Worm (Caenorhabditis elegans): Measurements from ENCODE around the gene kcmf-1.

Gene kcmf-1

ce11 chrIII:7855468-7855867 is 26.3 kb downstream of the kcmf-1 start:
- peak; percentile 66 for TF ChIP-seq nhr-85 (tag)
- no peak for TF ChIP-seq nhr-84 (tag; optimal IDR thresholded peaks at IDR 0.05)
- no peak for TF ChIP-seq nhr-12 (tag; optimal IDR thresholded peaks at IDR 0.05)
- no peak for TF ChIP-seq pag-3 (tag; optimal IDR thresholded peaks at IDR 0.05; ENCODE audit: borderline replicate concordance, insufficient read depth)
- TF ChIP-seq alr-1 (tag; optimal IDR thresholded peaks at IDR 0.05; ENCODE audit: borderline replicate concordance) = no peak

ce11 chrIII:7857142-7857541 is 27.9 kb downstream of the kcmf-1 start, which contains the start of gene tag-307:
TSS of gene tag-307 (minus strand) at chrIII:7857242.
- TF ChIP-seq fkh-10 (GFP tag; optimal IDR thresholded peaks at IDR 0.05) (no peak), C04F5.9 (tag; optimal IDR thresholded peaks at IDR 0.05) (no peak)

- TF ChIP-seq pag-3 (tag; optimal IDR thresholded peaks at IDR 0.05; ENCODE audit: borderline replicate concordance, insufficient read depth) (peak; percentile 8), ceh-88 (GFP tag; IDR thresholded peaks at IDR 0.05) (no peak), ceh-8 (GFP tag; optimal IDR thresholded peaks at IDR 0.05) (no peak), nhr-85 (tag) (peak; percentile 72), lin-35 (GFP tag; optimal IDR thresholded peaks at IDR 0.05) (peak in 1 of 2 experiments; percentile 12), dsc-1 (tag; optimal IDR thresholded peaks at IDR 0.05) (peak; percentile 13), lin-13 (GFP tag; optimal IDR thresholded peaks at IDR 0.05) (no peak), efl-1 (optimal IDR thresholded peaks at IDR 0.05) (peak in 1 of 2 experiments; percentile 42), efl-1 (GFP tag; optimal IDR thresholded peaks at IDR 0.05 in 1 of 2) (peak; percentile 31 to 90), lir-3 (tag; optimal IDR thresholded peaks at IDR 0.05; ENCODE audit: poor library complexity) (peak; percentile 80), ztf-11 (tag; optimal IDR thresholded peaks at IDR 0.05) (peak in 1 of 2 experiments; percentile 55), zag-1 (tag; optimal IDR thresholded peaks at IDR 0.05) (no peak), lin-15B (tag; optimal IDR thresholded peaks at IDR 0.05) (no peak), aly-2 (tag; optimal IDR thresholded peaks at IDR 0.05) (no peak), mep-1 (tag; optimal IDR thresholded peaks at IDR 0.05) (peak; percentile 23), nhr-237 (tag; optimal IDR thresholded peaks at IDR 0.05) (no peak), pax-3 (tag; optimal IDR thresholded peaks at IDR 0.05) (peak; percentile 12), aha-1 (tag; optimal IDR thresholded peaks at IDR 0.05) (no peak), hlh-17 (GFP tag; optimal IDR thresholded peaks at IDR 0.05; ENCODE audit: borderline replicate concordance) (no peak), elt-2 (tag; optimal IDR thresholded peaks at IDR 0.05) (no peak), ama-1 (optimal IDR thresholded peaks at IDR 0.05) (no peak), jun-1 (tag; optimal IDR thresholded peaks at IDR 0.05) (no peak), isw-1 (GFP tag; IDR thresholded peaks at IDR 0.05) (peak; percentile 10; the same call in 1 of the 2 replicates), ces-1 (GFP tag; optimal IDR thresholded peaks at IDR 0.05) (no peak), irx-1 (tag; optimal IDR thresholded peaks at IDR 0.05) (peak; percentile 74), sup-37 (GFP tag; optimal IDR thresholded peaks at IDR 0.05) (no peak), efl-3 (GFP tag; optimal IDR thresholded peaks at IDR 0.05) (no peak), unc-30 (tag; optimal IDR thresholded peaks at IDR 0.05) (no peak), nhr-19 (GFP tag; conservative IDR thresholded peaks at IDR 0.05) (no peak), ztf-4 (tag; optimal IDR thresholded peaks at IDR 0.05) (no peak), lsy-2 (tag; optimal IDR thresholded peaks at IDR 0.05) (peak; percentile 35 to 54), fkh-8 (tag; optimal IDR thresholded peaks at IDR 0.05) (peak; percentile 31), vab-15 (tag; optimal IDR thresholded peaks at IDR 0.05) (no peak), alr-1 (tag; optimal IDR thresholded peaks at IDR 0.05; ENCODE audit: borderline replicate concordance) (no peak), dpl-1 (GFP tag; optimal IDR thresholded peaks at IDR 0.05) (peak; percentile 7 to 42 (median 36)), nhr-76 (tag; optimal IDR thresholded peaks at IDR 0.05) (no peak), lin-14 (GFP tag; optimal IDR thresholded peaks at IDR 0.05) (peak; percentile 47), snu-23 (GFP tag; optimal IDR thresholded peaks at IDR 0.05) (peak; percentile 26), swsn-7 (tag; optimal IDR thresholded peaks at IDR 0.05) (no peak), fkh-10 (GFP tag; optimal IDR thresholded peaks at IDR 0.05) (no peak), unc-98 (GFP tag; IDR thresholded peaks at IDR 0.05) (no peak; the same call in 1 of the 2 replicates), egl-27 (tag; optimal IDR thresholded peaks at IDR 0.05) (no peak), unc-130 (tag; optimal IDR thresholded peaks at IDR 0.05) (no peak), mdl-1 (tag; optimal IDR thresholded peaks at IDR 0.05) (no peak)
These were observed 29.3 kb downstream of the kcmf-1 start, which contains the start of the genes coq-5 and ufm-1 for ce11 chrIII:7858407-7859029. TSS of gene coq-5 (minus strand) at chrIII:7858457. TSS of gene ufm-1 (plus strand) at chrIII:7858979.
